Worm (Caenorhabditis elegans) whole organism, L4/young adult: ENCODE data around the gene F49E11.2.

Experiments
- W03F9.2 ChIP-seq: fragments of 150-350 bp; optimal IDR thresholded peaks from 2 replicates; lab custom pipeline; 2014; ENCODE audit warnings: missing biosample characterization, missing genetic modification characterization
- dao-5 ChIP-seq: sonication (generic microtip); optimal IDR thresholded peaks from 2 replicates; lab custom pipeline; 2016; ENCODE audit warnings: missing genotype, missing genetic modification characterization, moderate library complexity, missing compliant biosample characterization
- him-1 ChIP-seq: sonication (generic microtip); optimal IDR thresholded peaks from 2 replicates; lab custom pipeline; 2016; ENCODE audit warnings: missing genotype, missing genetic modification reagents, missing genetic modification characterization, missing compliant biosample characterization

DNA sequence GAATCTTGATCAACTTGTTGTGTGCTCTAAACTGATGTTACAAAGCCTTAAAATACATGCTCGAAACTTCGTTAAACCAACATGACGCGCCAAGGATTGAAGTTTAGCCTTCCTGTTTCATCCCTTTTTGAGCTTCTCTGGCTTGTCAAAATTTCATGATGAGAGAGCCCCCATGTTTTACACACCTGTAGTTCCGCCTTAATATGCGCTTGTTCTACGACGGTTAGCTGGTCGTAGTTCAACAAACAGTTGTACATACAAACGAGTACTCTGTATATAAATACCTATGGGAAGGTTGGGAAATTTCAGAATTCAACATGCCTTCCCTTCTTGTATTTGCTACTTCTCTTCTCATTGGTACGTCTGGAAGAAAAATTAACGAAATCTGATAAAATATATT, 29.7 kb upstream of the F49E11.2 start, which contains the start of gene scl-6:
- TF ChIP-seq him-1 (tag; lab: Kevin White, UChicago) (no peak), W03F9.2 (tag; lab: Kevin White, UChicago) (no peak), dao-5 (tag; lab: Kevin White, UChicago) (no peak)
